Fruit fly (Drosophila melanogaster) whole organism, embryonic: ENCODE measurements around the gene Spc105R.
A peak's percentile ranks its signal among the peaks of the same experiment; 100 is the strongest.

Experiments used
- Adf1 ChIP-seq: fragments of 200-800 bp; sonication (Bioruptor generic); IDR thresholded peaks from 2 replicates; pipeline ENCODE4 v1.3.6; 2022; ENCODE audit warnings: missing biosample characterization, missing genetic modification characterization
- Antp ChIP-seq: fragments of 200-800 bp; sonication (Bioruptor generic); optimal IDR thresholded peaks from 3 replicates; lab custom pipeline; 2016; ENCODE audit warnings: missing biosample characterization, missing genetic modification characterization
- Bteb2 ChIP-seq: fragments of 200-800 bp; sonication (Bioruptor generic); optimal IDR thresholded peaks from 2 replicates; lab custom pipeline; 2016; ENCODE audit warnings: missing biosample characterization, missing genetic modification characterization
- CG10209 ChIP-seq: fragments of 200-800 bp; sonication (Bioruptor generic); optimal IDR thresholded peaks from 3 replicates; lab custom pipeline; 2017; ENCODE audit warnings: missing biosample characterization, mild to moderate bottlenecking, missing genetic modification characterization, missing genetic modification reagents
- CG10366 ChIP-seq: fragments of 200-800 bp; sonication (Bioruptor generic); IDR thresholded peaks from 2 replicates; pipeline ENCODE4 v1.3.6; 2022; ENCODE audit warnings: missing biosample characterization, missing genetic modification characterization
- CG11093 ChIP-seq: fragments of 200-800 bp; sonication (Bioruptor generic); IDR thresholded peaks from 3 replicates; pipeline ENCODE4 v1.3.6; 2022; ENCODE audit warnings: missing biosample characterization, missing genetic modification characterization
- CG14710 ChIP-seq: fragments of 200-800 bp; sonication (Bioruptor generic); optimal IDR thresholded peaks from 3 replicates; lab custom pipeline; 2019; ENCODE audit warnings: missing biosample characterization, mild to moderate bottlenecking, missing genetic modification characterization, moderate library complexity
- CG17186 ChIP-seq: fragments of 200-800 bp; sonication (Bioruptor generic); optimal IDR thresholded peaks from 3 replicates; lab custom pipeline; 2017; ENCODE audit warnings: missing biosample characterization, missing genetic modification reagents, missing genetic modification characterization
- CG17328 ChIP-seq: fragments of 200-800 bp; sonication (Bioruptor generic); IDR thresholded peaks from 2 replicates; pipeline ENCODE4 v1.3.6; 2022; ENCODE audit warnings: missing biosample characterization, missing genetic modification characterization
- CG2889 ChIP-seq: fragments of 200-800 bp; sonication (Bioruptor generic); IDR thresholded peaks from 3 replicates; pipeline ENCODE4 v1.3.6; 2022; ENCODE audit warnings: missing biosample characterization, missing genetic modification characterization
- CG32532 ChIP-seq: fragments of 200-800 bp; sonication (Bioruptor generic); IDR thresholded peaks from 2 replicates; pipeline ENCODE4 v1.3.6; 2022; ENCODE audit warnings: missing biosample characterization, missing genetic modification characterization
- CG5180 ChIP-seq: fragments of 200-800 bp; sonication (Bioruptor generic); optimal IDR thresholded peaks from 3 replicates; lab custom pipeline; 2017; ENCODE audit warnings: missing biosample characterization, missing genetic modification characterization, mild to moderate bottlenecking, moderate library complexity, missing genetic modification reagents
- CG5953 ChIP-seq: fragments of 200-800 bp; sonication (Bioruptor generic); IDR thresholded peaks from 2 replicates; pipeline ENCODE4 v1.3.6; 2022; ENCODE audit warnings: missing biosample characterization, missing genetic modification characterization
- CG8089 ChIP-seq: fragments of 200-800 bp; sonication (Bioruptor generic); optimal IDR thresholded peaks from 3 replicates; lab custom pipeline; 2016; ENCODE audit warnings: missing biosample characterization, missing genetic modification characterization
- CG8290 ChIP-seq, 3 experiments: fragments of 200-800 bp; sonication (Bioruptor generic); optimal IDR thresholded peaks; 2 replicates each; lab custom pipeline; 2016 to 2019; ENCODE audit warnings: missing biosample characterization in 3 of 3, missing genetic modification characterization in 3 of 3, mild to moderate bottlenecking in 2 of 3, moderate library complexity in 1 of 3
- CG9609 ChIP-seq: fragments of 200-800 bp; sonication (Bioruptor generic); optimal IDR thresholded peaks from 3 replicates; lab custom pipeline; 2016; ENCODE audit warnings: missing biosample characterization, missing genetic modification characterization
- Dp ChIP-seq: fragments of 200-800 bp; sonication (Bioruptor generic); optimal IDR thresholded peaks from 2 replicates; lab custom pipeline; 2018; ENCODE audit warnings: missing biosample characterization, mild to moderate bottlenecking, missing genetic modification characterization, moderate library complexity
- Drgx ChIP-seq: fragments of 200-800 bp; sonication (Bioruptor generic); IDR thresholded peaks from 2 replicates; pipeline ENCODE4 v1.3.6; 2022; ENCODE audit warnings: missing biosample characterization, missing genetic modification characterization
- E2f2 ChIP-seq: fragments of 200-800 bp; sonication (Bioruptor generic); IDR thresholded peaks from 2 replicates; pipeline ENCODE4 v1.3.6; 2022; ENCODE audit warnings: missing biosample characterization, missing genetic modification characterization
- Eip74EF ChIP-seq, 2 experiments: fragments of 200-800 bp in 1 of 2; fragments of >200 bp in 1 of 2; sonication (Bioruptor generic) in 1 of 2; optimal IDR thresholded peaks; 2 replicates each; lab custom pipeline; 2017 to 2019; ENCODE audit warnings: missing biosample characterization in 2 of 2, missing genetic modification characterization in 2 of 2, mild to moderate bottlenecking in 1 of 2, moderate library complexity in 1 of 2
- Ets97D ChIP-seq: fragments of 200-800 bp; sonication (Bioruptor generic); optimal IDR thresholded peaks from 3 replicates; lab custom pipeline; 2016; ENCODE audit warnings: missing biosample characterization, missing genetic modification characterization
- Gsc ChIP-seq: fragments of 200-800 bp; sonication (Bioruptor generic); IDR thresholded peaks from 2 replicates; pipeline ENCODE4 v1.3.6; 2022; ENCODE audit warnings: missing biosample characterization, missing genetic modification characterization
- HLH3B ChIP-seq: fragments of 200-800 bp; sonication (Bioruptor generic); IDR thresholded peaks from 2 replicates; pipeline ENCODE4 v1.3.6; 2022; ENCODE audit warnings: missing biosample characterization, missing genetic modification characterization
- HmgD ChIP-seq: fragments of 200-800 bp; sonication (Bioruptor generic); optimal IDR thresholded peaks from 3 replicates; lab custom pipeline; 2016; ENCODE audit warnings: missing biosample characterization, missing genetic modification characterization
- Hr51 ChIP-seq, 2 experiments: fragments of 200-800 bp; sonication (Bioruptor generic); optimal IDR thresholded peaks; 2 replicates in 1 of 2; 3 replicates in 1 of 2; lab custom pipeline; 2016 to 2018; ENCODE audit warnings: missing biosample characterization in 2 of 2, missing genetic modification characterization in 2 of 2, mild to moderate bottlenecking in 1 of 2, moderate library complexity in 1 of 2
- Lim3 ChIP-seq: fragments of 200-800 bp; sonication (Bioruptor generic); IDR thresholded peaks from 2 replicates; pipeline ENCODE4 v1.3.6; 2022; ENCODE audit warnings: missing biosample characterization, missing genetic modification characterization
- MESR4 ChIP-seq: fragments of 200-800 bp; sonication (Bioruptor generic); optimal IDR thresholded peaks from 2 replicates; lab custom pipeline; 2018; ENCODE audit warnings: missing biosample characterization, mild to moderate bottlenecking, missing genetic modification characterization, moderate library complexity
- Myb ChIP-seq: fragments of 200-800 bp; sonication (Bioruptor generic); optimal IDR thresholded peaks from 2 replicates; lab custom pipeline; 2016; ENCODE audit warnings: missing biosample characterization, missing genetic modification characterization
- NfI ChIP-seq: fragments of 200-800 bp; sonication (Bioruptor generic); optimal IDR thresholded peaks from 3 replicates; lab custom pipeline; 2018; ENCODE audit warnings: missing biosample characterization, mild to moderate bottlenecking, missing genetic modification characterization, moderate library complexity
- Ptx1 ChIP-seq: fragments of 200-800 bp; sonication (Bioruptor generic); IDR thresholded peaks from 2 replicates; pipeline ENCODE4 v1.3.6; 2022; ENCODE audit warnings: missing biosample characterization, missing genetic modification characterization
- Six4 ChIP-seq: fragments of 200-800 bp; sonication (Bioruptor generic); optimal IDR thresholded peaks from 2 replicates; lab custom pipeline; 2016; ENCODE audit warnings: missing biosample characterization, missing genetic modification characterization
- Sox100B ChIP-seq: fragments of 200-800 bp; sonication (Bioruptor generic); optimal IDR thresholded peaks from 3 replicates; lab custom pipeline; 2018; ENCODE audit warnings: missing biosample characterization, mild to moderate bottlenecking, missing genetic modification characterization
- Sry-δ ChIP-seq: fragments of 200-800 bp; sonication (Bioruptor generic); optimal IDR thresholded peaks from 2 replicates; lab custom pipeline; 2016; ENCODE audit warnings: missing biosample characterization, missing genetic modification characterization
- Vsx1 ChIP-seq: fragments of 200-800 bp; sonication (Bioruptor generic); optimal IDR thresholded peaks from 2 replicates; lab custom pipeline; 2017; ENCODE audit warnings: missing biosample characterization, mild to moderate bottlenecking, missing genetic modification characterization, missing genetic modification reagents
- ab ChIP-seq: fragments of 200-800 bp; sonication (Bioruptor generic); optimal IDR thresholded peaks from 2 replicates; lab custom pipeline; 2016; ENCODE audit warnings: missing biosample characterization, missing genetic modification characterization
- ase ChIP-seq: fragments of 200-800 bp; sonication (Bioruptor generic); IDR thresholded peaks from 3 replicates; pipeline ENCODE4 v1.3.6; 2022; ENCODE audit warnings: missing biosample characterization, missing genetic modification characterization
- az2 ChIP-seq: fragments of 200-800 bp; sonication (Bioruptor generic); optimal IDR thresholded peaks from 3 replicates; lab custom pipeline; 2016; ENCODE audit warnings: missing biosample characterization, missing genetic modification characterization
- cg ChIP-seq: fragments of 200-800 bp; sonication (Bioruptor generic); optimal IDR thresholded peaks from 3 replicates; lab custom pipeline; 2019; ENCODE audit warnings: missing biosample characterization, mild to moderate bottlenecking, missing genetic modification characterization, moderate library complexity
- ci ChIP-seq: fragments of 200-800 bp; sonication (Bioruptor generic); IDR thresholded peaks from 3 replicates; pipeline ENCODE4 v1.3.6; 2022; ENCODE audit warnings: missing biosample characterization, missing genetic modification characterization
- disco-r ChIP-seq: fragments of 200-800 bp; sonication (Bioruptor generic); optimal IDR thresholded peaks from 2 replicates; lab custom pipeline; 2016; ENCODE audit warnings: missing biosample characterization, missing genetic modification characterization
- fd64A ChIP-seq: fragments of 200-800 bp; sonication (Bioruptor generic); optimal IDR thresholded peaks from 3 replicates; lab custom pipeline; 2018; ENCODE audit warnings: missing biosample characterization, mild to moderate bottlenecking, missing genetic modification characterization
- gcm2 ChIP-seq: fragments of 200-800 bp; sonication (Bioruptor generic); optimal IDR thresholded peaks from 2 replicates; lab custom pipeline; 2016; ENCODE audit warnings: missing biosample characterization, missing genetic modification characterization
- h ChIP-seq: fragments of >200 bp; optimal IDR thresholded peaks from 2 replicates; lab custom pipeline; 2017
- mam ChIP-seq: fragments of 200-800 bp; sonication (Bioruptor generic); optimal IDR thresholded peaks from 3 replicates; lab custom pipeline; 2016; ENCODE audit warnings: missing biosample characterization, missing genetic modification characterization
- ro ChIP-seq: fragments of 200-800 bp; sonication (Bioruptor generic); IDR thresholded peaks from 2 replicates; pipeline ENCODE4 v1.3.6; 2022; ENCODE audit warnings: missing biosample characterization, missing genetic modification characterization
- run ChIP-seq: fragments of 200-800 bp; sonication (Bioruptor generic); optimal IDR thresholded peaks from 3 replicates; lab custom pipeline; 2018; ENCODE audit warnings: missing biosample characterization, mild to moderate bottlenecking, missing genetic modification characterization
- tap ChIP-seq: fragments of 200-800 bp; optimal IDR thresholded peaks from 3 replicates; lab custom pipeline; 2019; ENCODE audit warnings: missing biosample characterization, mild to moderate bottlenecking, missing genetic modification characterization, moderate library complexity
- tio ChIP-seq: fragments of 200-800 bp; sonication (Bioruptor generic); optimal IDR thresholded peaks from 2 replicates; lab custom pipeline; 2017; ENCODE audit warnings: missing biosample characterization, missing genetic modification characterization, inconsistent platforms
- trem ChIP-seq: fragments of 200-800 bp; optimal IDR thresholded peaks from 3 replicates; lab custom pipeline; 2019; ENCODE audit warnings: missing biosample characterization, mild to moderate bottlenecking, missing genetic modification characterization, moderate library complexity

The Spc105R gene

DNA sequence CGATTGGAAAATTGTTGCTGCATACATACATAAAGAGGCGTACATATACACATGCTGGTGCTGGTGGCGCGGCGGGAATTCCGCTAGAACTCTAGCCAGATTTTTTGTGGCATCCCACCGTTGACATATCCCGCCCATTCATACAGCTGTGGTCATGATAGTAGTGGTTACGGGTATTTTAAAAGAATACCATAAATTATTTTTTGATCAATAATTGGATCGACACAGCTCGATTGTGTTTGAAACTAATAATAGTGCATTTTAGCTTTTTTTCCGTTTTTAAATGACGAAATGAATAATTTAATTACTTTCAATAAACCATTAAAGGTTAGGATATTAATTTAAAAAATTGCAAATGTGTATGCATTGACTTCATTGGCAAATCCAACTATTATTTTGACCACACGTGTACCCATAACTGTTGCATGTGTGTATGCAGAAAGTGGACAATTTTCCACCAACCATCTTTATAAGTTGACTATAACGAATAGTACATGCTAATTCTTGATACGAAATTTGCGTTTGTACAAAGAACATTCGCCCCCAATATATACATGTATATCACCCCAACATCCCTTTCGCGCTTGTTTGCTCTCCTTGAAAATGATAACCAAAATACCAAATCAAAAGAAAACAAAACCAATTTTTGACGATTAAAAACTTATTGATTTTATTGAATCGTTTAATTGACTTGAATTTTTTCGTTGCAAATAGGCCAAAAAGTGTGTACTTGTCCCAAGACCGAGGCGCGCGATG lies 28.1 kb upstream of the Spc105R start (continued):
- TF ChIP-seq Ptx1 (GFP tag; lab: Robert Waterston, UW), result peak; percentile 81
- TF ChIP-seq disco-r (GFP tag; lab: Kevin White, UChicago), result peak; percentile 49
- peak; percentile 50 for TF ChIP-seq Bteb2 (GFP tag; lab: Kevin White, UChicago)
- TF ChIP-seq Ets97D (GFP tag; lab: Kevin White, UChicago), result peak; percentile 24
- TF ChIP-seq CG8290 (GFP tag; optimal IDR thresholded peaks at IDR 0.05; lab: Kevin White, UChicago), result peak; percentile 45
- TF ChIP-seq CG8290 (tag; optimal IDR thresholded peaks at IDR 0.05; lab: Kevin White, UChicago), result peak; percentile 5 to 86
- TF ChIP-seq Sry-δ (GFP tag; lab: Kevin White, UChicago), result peak; percentile 29
- TF ChIP-seq Eip74EF (GFP tag; optimal IDR thresholded peaks at IDR 0.05; lab: Kevin White, UChicago), result peak in 1 of 2 experiments; percentile 75
- peak; percentile 24 for TF ChIP-seq Myb (GFP tag; lab: Kevin White, UChicago)
- no peak for TF ChIP-seq Lim3 (GFP tag; lab: Robert Waterston, UW)
- TF ChIP-seq Antp (GFP tag; lab: Kevin White, UChicago), result peak; percentile 65
- peak; percentile 67; the same call in 1 of the 2 replicates for TF ChIP-seq HLH3B (GFP tag; lab: Robert Waterston, UW)
- TF ChIP-seq CG17186 (GFP tag; lab: Kevin White, UChicago), result peak; percentile 36
- TF ChIP-seq CG17328 (GFP tag; lab: Robert Waterston, UW), result peak; percentile 85
- TF ChIP-seq CG32532 (GFP tag; lab: Robert Waterston, UW), result peak; percentile 89
- TF ChIP-seq tap (tag; lab: Kevin White, UChicago), result no peak
- no peak for TF ChIP-seq h (lab: Kevin White, UChicago)
- peak; percentile 58 for TF ChIP-seq E2f2 (GFP tag; lab: Robert Waterston, UW)
- TF ChIP-seq fd64A (GFP tag; lab: Kevin White, UChicago), result peak; percentile 46
- TF ChIP-seq CG10366 (GFP tag; lab: Robert Waterston, UW), result peak; percentile 80
- TF ChIP-seq CG14710, result peak; percentile 73
- TF ChIP-seq MESR4 (GFP tag; lab: Kevin White, UChicago), result peak; percentile 60
- no peak for TF ChIP-seq ab
- peak; percentile 58 for TF ChIP-seq CG9609
- peak; percentile 77 for TF ChIP-seq CG10209 (GFP tag; lab: Kevin White, UChicago)
- peak; percentile 64 for TF ChIP-seq mam (GFP tag; lab: Kevin White, UChicago)
- TF ChIP-seq Hr51 (GFP tag; optimal IDR thresholded peaks at IDR 0.05; lab: Kevin White, UChicago), result peak; percentile 37 to 85
- peak; percentile 74 for TF ChIP-seq cg (GFP tag; lab: Kevin White, UChicago)
- peak; percentile 92 for TF ChIP-seq ci
- TF ChIP-seq trem (tag; lab: Kevin White, UChicago), result peak; percentile 51
- TF ChIP-seq Sox100B (GFP tag; lab: Kevin White, UChicago), result no peak
- peak; percentile 68 for TF ChIP-seq run (tag; lab: Kevin White, UChicago)
- TF ChIP-seq ro (GFP tag; lab: Robert Waterston, UW), result 0 out of 2 replicates have a peak, but pooled peaks have one; percentile 32
- TF ChIP-seq CG5180, result no peak
- peak; percentile 87 for TF ChIP-seq Drgx (GFP tag; lab: Robert Waterston, UW)
- peak; percentile 49; the same call in 1 of the 3 replicates for TF ChIP-seq CG11093
- peak; percentile 1 for TF ChIP-seq CG8089 (GFP tag; lab: Kevin White, UChicago)
- TF ChIP-seq ase (GFP tag; lab: Robert Waterston, UW), result peak; percentile 81; the same call in 2 of the 3 replicates
- no peak for TF ChIP-seq Gsc (GFP tag; lab: Robert Waterston, UW)
- 0 out of 2 replicates have a peak, but pooled peaks have one; percentile 21 for TF ChIP-seq Adf1 (GFP tag; lab: Robert Waterston, UW)
- TF ChIP-seq gcm2 (GFP tag; lab: Kevin White, UChicago), result peak; percentile 70
- TF ChIP-seq Dp (GFP tag; lab: Kevin White, UChicago), result no peak
- peak; percentile 83 for TF ChIP-seq az2 (GFP tag; lab: Kevin White, UChicago)
- peak; percentile 76 for TF ChIP-seq NfI (GFP tag; lab: Kevin White, UChicago)
- 0 out of 3 replicates have a peak, but pooled peaks have one; percentile 47 for TF ChIP-seq CG2889 (GFP tag; lab: Robert Waterston, UW)
- TF ChIP-seq tio (GFP tag; lab: Kevin White, UChicago), result peak; percentile 71
- TF ChIP-seq HmgD (GFP tag; lab: Kevin White, UChicago), result peak; percentile 53
- TF ChIP-seq Six4, result peak; percentile 58
- TF ChIP-seq CG5953 (GFP tag; lab: Robert Waterston, UW), result peak; percentile 83
- peak; percentile 79 for TF ChIP-seq Vsx1
